Worm (Caenorhabditis elegans): Measurements from ENCODE around the gene sri-43.
"Not testable (repeated sequence)": the region's sequence is repeated elsewhere in the genome, so short reads cannot be mapped to it uniquely, and the experiment has no call there.

The sri-43 gene

DNA sequence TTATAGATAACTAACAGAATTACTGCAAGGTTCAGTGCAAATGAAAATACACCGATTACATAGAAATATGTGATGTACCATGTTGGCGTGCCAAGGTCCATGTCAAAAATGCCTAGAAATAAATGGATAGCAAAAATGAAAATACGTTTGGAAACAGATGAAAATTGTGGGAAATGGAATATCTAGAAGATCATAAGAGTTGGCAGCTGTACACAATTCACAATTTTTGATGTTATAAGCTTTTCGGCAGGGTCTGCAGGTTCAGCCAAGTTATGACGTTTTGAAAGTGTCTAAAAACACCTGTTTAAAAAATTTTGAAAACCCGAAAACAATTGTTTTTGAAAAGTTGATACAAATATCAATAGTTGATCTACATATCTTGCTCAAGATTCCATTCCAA is at the start of gene sri-43:
sri-43 (minus strand) TSS at position 101 of the 400 bp plus-strand sequence.
- TF ChIP-seq aly-2, nhr-21, peb-1 (tag; optimal IDR thresholded peaks at IDR 0.05): not testable (repeated sequence)

- TF ChIP-seq skn-1, mbf-1, nhr-23 (tag; optimal IDR thresholded peaks at IDR 0.05): not testable (repeated sequence)
Measured at ce11 chrII:3191544-3191943, 47.1 kb upstream of the sri-43 start, which contains the start of gene Y27F2A.9. TSS of gene Y27F2A.9 (minus strand) at chrII:3191644.

- not testable (repeated sequence) for TF ChIP-seq C34F6.9, nhr-23, nhr-77 (tag; optimal IDR thresholded peaks at IDR 0.05)
Measured at ce11 chrII:3189038-3189437, 44.6 kb upstream of the sri-43 start, which contains the start of gene Y27F2A.11. TSS of gene Y27F2A.11 (plus strand) at chrII:3189338.

ce11 chrII:3185848-3186247 is 41.4 kb upstream of the sri-43 start:
- TF ChIP-seq F13H6.1 (tag; optimal IDR thresholded peaks at IDR 0.05): no peak
- no peak for TF ChIP-seq nhr-10 (tag; optimal IDR thresholded peaks at IDR 0.05)
- TF ChIP-seq lin-39 (tag; optimal IDR thresholded peaks at IDR 0.05): no peak
- TF ChIP-seq ama-1 (optimal IDR thresholded peaks at IDR 0.05): no peak
- no peak for TF ChIP-seq nhr-129 (tag; optimal IDR thresholded peaks at IDR 0.05)
- no peak for TF ChIP-seq sma-9 (GFP tag; optimal IDR thresholded peaks at IDR 0.05)
- TF ChIP-seq sma-9 (tag; optimal IDR thresholded peaks at IDR 0.05): no peak
- TF ChIP-seq sma-3 (GFP tag; optimal IDR thresholded peaks at IDR 0.05): no peak
- no peak for TF ChIP-seq nhr-237 (tag; optimal IDR thresholded peaks at IDR 0.05)

DNA sequence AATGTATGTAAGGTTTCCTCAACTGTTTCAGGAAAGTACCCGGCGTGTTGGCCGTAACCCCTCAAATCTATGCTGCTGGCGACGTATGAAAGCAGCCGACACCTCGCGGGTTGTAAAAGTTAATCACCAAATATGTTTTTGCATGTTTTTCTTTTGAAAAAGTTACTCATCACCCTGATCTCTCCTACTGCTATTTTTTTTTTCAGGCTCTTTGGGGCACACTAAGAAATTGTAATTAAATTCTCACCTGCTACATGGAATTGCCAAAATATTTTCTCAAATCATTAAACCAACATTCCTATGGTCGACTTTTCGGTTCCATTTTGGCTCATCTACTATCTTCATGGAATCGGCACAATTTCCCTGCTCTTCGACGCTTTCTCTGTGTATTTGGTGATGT is 40.4 kb upstream of the sri-43 start, which contains the start of gene sri-78:
sri-78 (plus strand) TSS at position 301 of the 400 bp plus-strand sequence.
- TF ChIP-seq fos-1, egl-27, ceh-16 (tag; optimal IDR thresholded peaks at IDR 0.05): not testable (repeated sequence)

DNA sequence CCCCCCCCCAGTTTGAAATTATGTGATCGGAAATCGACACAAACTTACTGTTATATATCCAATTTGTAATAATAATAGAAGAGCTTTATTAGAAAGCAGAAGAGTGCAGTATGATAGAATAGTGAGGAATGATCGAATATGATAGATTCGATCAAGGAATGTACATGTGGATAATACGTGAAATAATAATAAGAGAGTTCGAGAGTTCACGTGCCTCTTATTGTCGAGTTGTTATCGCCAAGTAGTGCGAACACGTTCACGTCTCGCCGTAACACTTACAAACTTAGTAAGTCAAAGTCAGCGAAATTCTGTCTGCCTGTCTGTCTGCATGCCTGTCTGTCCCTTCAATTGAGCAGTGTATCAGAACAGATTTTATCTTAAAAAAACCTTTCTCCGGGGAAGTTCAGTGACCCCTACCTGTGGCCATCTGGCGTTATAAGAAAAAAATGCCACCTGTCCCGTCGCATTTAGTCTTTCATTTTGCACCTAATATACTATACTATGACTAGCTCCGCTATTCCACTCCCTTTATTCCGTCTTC is 38.9 kb upstream of the sri-43 start, which contains the start of the genes Y27F2A.6 and Y27F2A.8:
Y27F2A.6 (minus strand) TSS at position 101 of the 541 bp plus-strand sequence.
Y27F2A.8 (plus strand) TSS at position 491 of the 541 bp plus-strand sequence.
- TF ChIP-seq nhr-11 (tag; optimal IDR thresholded peaks at IDR 0.05); sma-9 (GFP tag; optimal IDR thresholded peaks at IDR 0.05); sma-9 (tag; optimal IDR thresholded peaks at IDR 0.05); ZK546.5 (tag; optimal IDR thresholded peaks at IDR 0.05): not testable (repeated sequence)

DNA sequence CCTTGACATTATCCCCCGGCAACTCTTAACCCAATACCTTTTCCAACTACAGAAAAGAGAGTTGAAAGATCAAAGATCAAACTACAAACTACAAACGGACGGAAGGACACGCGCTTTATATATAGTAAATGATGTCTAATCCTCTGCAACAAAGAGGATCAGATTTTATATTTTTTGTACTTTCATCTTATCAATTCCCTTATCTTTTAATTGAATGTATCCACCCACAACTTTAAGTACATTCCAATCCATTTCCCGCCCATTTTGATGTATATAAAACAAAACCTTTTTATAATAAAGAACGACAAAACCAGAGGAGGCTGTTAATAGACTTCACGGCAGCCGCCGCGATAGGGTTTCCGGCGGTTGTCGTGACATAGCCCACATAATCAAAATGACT is 33.2 kb upstream of the sri-43 start, which contains the start of gene sri-40:
sri-40 (plus strand) TSS at position 301 of the 400 bp plus-strand sequence.
- TF ChIP-seq nhr-6, dmd-4, lsy-2 (tag; optimal IDR thresholded peaks at IDR 0.05): not testable (repeated sequence)

- TF ChIP-seq egl-27 (tag; optimal IDR thresholded peaks at IDR 0.05) (no peak), ceh-82 (tag; optimal IDR thresholded peaks at IDR 0.05) (no peak), nhr-21 (tag; optimal IDR thresholded peaks at IDR 0.05) (no peak), ztf-11 (tag; optimal IDR thresholded peaks at IDR 0.05) (no peak), mbf-1 (tag; optimal IDR thresholded peaks at IDR 0.05) (no peak), ama-1 (optimal IDR thresholded peaks at IDR 0.05) (no peak), C34F6.9 (tag; optimal IDR thresholded peaks at IDR 0.05) (no peak), snpc-4 (tag; optimal IDR thresholded peaks at IDR 0.05) (no peak), nhr-129 (tag; optimal IDR thresholded peaks at IDR 0.05) (no peak), dmd-4 (tag; optimal IDR thresholded peaks at IDR 0.05) (no peak), unc-55 (GFP tag; optimal IDR thresholded peaks at IDR 0.05) (no peak), nhr-10 (tag; optimal IDR thresholded peaks at IDR 0.05) (no peak)
Measured at ce11 chrII:3172176-3172575, 27.7 kb upstream of the sri-43 start, which contains the start of gene Y27F2A.10. TSS of gene Y27F2A.10 (minus strand) at chrII:3172276.

Measured in whole organism, L2 larva.